Worm (Caenorhabditis elegans): ENCODE measurements around the gene clec-225.

DNA sequence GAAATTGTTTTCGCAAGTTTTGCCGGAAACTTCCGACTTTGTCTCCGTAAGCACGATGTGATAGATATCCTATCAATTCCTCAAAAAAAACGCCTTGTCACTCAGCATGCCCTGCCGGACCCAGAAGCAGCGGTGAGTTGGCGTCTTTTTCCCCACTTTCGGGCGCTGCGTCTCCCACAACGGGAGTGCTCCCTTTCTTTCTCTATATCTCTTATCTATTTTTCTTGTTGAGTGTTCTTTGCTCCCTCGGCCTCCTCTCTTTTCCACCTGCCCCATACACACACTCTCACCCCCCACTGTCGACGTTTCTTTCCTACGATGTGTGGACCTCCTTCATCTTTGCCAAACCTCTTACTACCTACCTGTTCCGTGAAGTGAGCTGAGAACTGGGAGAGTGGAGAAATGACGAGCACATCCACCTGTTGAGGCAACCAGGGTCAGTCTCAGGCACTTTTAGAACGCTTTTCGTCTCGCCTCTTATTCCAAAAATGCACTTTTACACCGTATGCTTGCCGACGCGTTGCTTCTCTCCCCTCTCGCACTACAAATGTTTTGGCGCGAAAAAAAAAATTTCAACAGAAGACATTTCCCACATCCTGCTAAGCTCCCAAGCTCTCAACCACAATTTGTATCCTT lies 48.7 kb downstream of the clec-225 start:
- TF ChIP-seq sma-9 (GFP tag; optimal IDR thresholded peaks at IDR 0.05) (peak; percentile 93), sma-9 (tag; optimal IDR thresholded peaks at IDR 0.05) (no peak), lsy-2 (tag; optimal IDR thresholded peaks at IDR 0.05) (peak; percentile 32 to 66), nhr-11 (tag; optimal IDR thresholded peaks at IDR 0.05) (no peak), nhr-10 (tag; optimal IDR thresholded peaks at IDR 0.05) (no peak), lin-13 (GFP tag; optimal IDR thresholded peaks at IDR 0.05) (peak; percentile 73), F13H6.1 (tag; optimal IDR thresholded peaks at IDR 0.05) (peak; percentile 91), ZK546.5 (tag; optimal IDR thresholded peaks at IDR 0.05) (no peak), sem-4 (tag; optimal IDR thresholded peaks at IDR 0.05) (peak; percentile 87), nhr-21 (tag; optimal IDR thresholded peaks at IDR 0.05) (peak; percentile 27), aly-2 (tag; optimal IDR thresholded peaks at IDR 0.05) (no peak), unc-62 (GFP tag; optimal IDR thresholded peaks at IDR 0.05) (peak; percentile 30), lin-11 (tag; optimal IDR thresholded peaks at IDR 0.05) (peak; percentile 34)

All from whole organism, L2 larva.